Worm (Caenorhabditis elegans) whole organism, L3 larva: ENCODE data around the gene R11G10.3.

Source experiments
- R02D3.7 ChIP-seq: fragments of 150-350 bp; optimal IDR thresholded peaks from 2 replicates; lab custom pipeline; 2014; ENCODE audit warnings: missing biosample characterization, missing genetic modification characterization
- ZK546.5 ChIP-seq: sonication (generic microtip); optimal IDR thresholded peaks from 2 replicates; lab custom pipeline; 2017; ENCODE audit warnings: missing biosample characterization, missing genetic modification characterization
- ama-1 ChIP-seq: fragments of 150-350 bp; optimal IDR thresholded peaks from 2 replicates; lab custom pipeline; 2018
- nhr-25 ChIP-seq: sonication (generic microtip); optimal IDR thresholded peaks from 2 replicates; lab custom pipeline; 2017; ENCODE audit warnings: missing biosample characterization, missing genetic modification characterization
- nhr-77 ChIP-seq: fragments of 150-350 bp; optimal IDR thresholded peaks from 2 replicates; lab custom pipeline; 2014; ENCODE audit warnings: missing biosample characterization, missing genetic modification characterization
- skn-1 ChIP-seq: fragments of 150-350 bp; optimal IDR thresholded peaks from 2 replicates; lab custom pipeline; 2014; ENCODE audit warnings: missing biosample characterization, missing genetic modification characterization

DNA sequence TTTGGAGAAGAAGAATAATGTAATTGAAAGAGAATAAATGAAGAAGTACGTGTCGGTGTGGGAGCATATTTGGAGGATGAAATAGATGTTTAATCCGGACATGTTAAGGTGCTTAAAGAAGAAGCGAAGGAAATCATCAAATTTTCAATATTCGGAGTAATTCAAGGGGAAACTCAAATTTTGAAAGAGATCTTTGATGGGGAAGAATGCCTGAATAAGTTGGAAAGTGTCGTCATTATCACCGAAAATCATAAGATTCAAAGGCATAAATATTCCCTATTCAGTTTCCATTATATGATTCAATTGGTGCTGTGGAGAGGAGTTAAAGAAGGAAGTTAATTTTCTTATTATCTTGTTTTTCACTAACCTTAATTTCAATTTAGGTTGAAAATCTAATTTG is 8.2 kb upstream of the R11G10.3 start, which contains the start of gene semi-1:
- TF ChIP-seq skn-1 (tag; lab: Kevin White, UChicago) (no peak), ama-1 (no peak), ZK546.5 (tag; lab: Kevin White, UChicago) (no peak), nhr-77 (tag; lab: Kevin White, UChicago) (no peak), R02D3.7 (tag; lab: Kevin White, UChicago) (no peak), nhr-25 (tag; lab: Kevin White, UChicago) (no peak)
